Worm (Caenorhabditis elegans) whole organism, dauer: ENCODE measurements around the gene srw-13.
"Not testable (repeated sequence)": the region's sequence is repeated elsewhere in the genome, so short reads cannot be mapped to it uniquely, and the experiment has no call there.

Experiments
- unc-62 ChIP-seq: sonication (generic microtip); optimal IDR thresholded peaks from 2 replicates; lab custom pipeline; 2017; ENCODE audit warnings: missing biosample characterization, missing genetic modification reagents, missing genetic modification characterization

srw-13 gene

DNA sequence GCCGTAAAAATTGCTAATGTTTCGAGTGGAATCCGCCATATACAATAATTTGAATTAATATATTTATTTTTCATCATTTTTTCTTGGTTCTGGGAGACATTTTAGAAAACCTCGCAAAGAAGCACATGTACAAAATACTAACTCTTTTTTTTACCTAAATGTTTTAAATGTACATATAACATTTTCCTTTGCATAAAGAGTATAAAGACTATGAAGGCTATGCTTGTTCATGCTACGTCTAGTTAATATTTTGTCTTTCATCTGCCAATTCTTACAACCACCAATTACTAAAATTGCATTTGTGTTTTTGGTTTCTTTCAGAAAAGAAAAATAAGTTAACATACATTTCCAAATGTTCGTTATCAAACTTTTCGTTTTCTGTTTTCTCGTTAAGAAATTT lies 11.0 kb upstream of the srw-13 start, which contains the start of gene irld-25:
TSS of gene irld-25 (plus strand) at position 301 of the 400 bp plus-strand sequence.
- no peak for TF ChIP-seq unc-62 (GFP tag; lab: Kevin White, UChicago)

DNA sequence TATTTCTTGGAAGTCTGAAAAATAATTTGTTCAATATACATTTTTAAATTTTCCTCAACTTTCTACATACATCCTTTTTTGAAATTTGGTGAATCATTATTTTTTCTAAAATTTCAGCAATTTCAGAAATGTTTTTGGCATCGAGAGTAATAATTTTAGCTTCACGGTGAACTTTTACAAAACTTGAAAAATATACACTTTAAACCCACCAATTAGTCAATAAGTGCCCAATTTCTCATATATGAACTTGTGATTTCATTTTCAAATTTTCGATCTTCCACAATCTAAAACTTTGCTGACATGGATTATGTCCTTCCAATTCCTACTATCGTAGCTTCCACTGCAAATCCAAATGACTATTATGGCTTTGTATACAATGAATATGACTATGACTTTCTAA lies 8.6 kb upstream of the srw-13 start, which contains the start of gene srw-24:
TSS of gene srw-24 (plus strand) at position 301 of the 400 bp plus-strand sequence.
- no peak for TF ChIP-seq unc-62 (GFP tag; lab: Kevin White, UChicago)

DNA sequence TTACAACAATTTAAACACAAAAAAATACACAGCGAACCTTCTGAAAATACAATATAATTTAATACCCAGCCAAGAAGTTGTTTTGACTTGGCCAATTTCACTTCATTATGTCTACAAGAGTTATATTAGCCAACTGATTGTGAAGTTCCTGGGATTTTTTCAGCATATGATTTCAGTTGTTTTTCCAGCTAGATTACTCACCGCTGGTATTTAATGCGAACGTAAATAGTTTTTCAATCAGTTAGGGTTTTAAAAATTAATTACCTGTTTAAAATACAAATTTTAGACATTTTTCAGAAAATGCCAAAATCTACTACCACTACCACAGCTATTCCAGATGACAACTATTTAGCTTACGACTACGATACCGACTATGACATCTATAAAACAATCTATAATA lies 6.7 kb upstream of the srw-13 start, which contains the start of gene srw-14:
TSS of gene srw-14 (plus strand) at position 301 of the 400 bp plus-strand sequence.
- no peak for TF ChIP-seq unc-62 (GFP tag; lab: Kevin White, UChicago)

DNA sequence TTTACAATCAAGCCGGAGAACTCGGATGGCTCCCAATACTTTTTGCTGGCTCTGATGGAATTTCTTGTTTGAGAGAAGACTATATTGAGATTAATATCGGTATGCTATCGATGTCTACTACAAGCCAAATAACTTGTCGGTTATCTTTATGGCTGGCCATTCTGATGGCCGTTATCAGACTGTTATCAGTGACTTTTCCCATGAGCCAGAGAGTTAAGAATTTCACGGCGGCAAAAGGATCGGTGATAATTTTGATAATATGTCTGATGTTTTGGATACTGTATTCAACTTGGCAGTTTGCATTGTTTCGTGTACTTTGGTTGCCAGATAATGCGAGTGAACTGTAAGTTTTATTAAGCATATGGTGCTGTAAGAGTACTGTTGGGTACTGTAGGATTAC lies 6.1 kb upstream of the srw-13 start:
- no peak for TF ChIP-seq unc-62 (GFP tag; lab: Kevin White, UChicago)

DNA sequence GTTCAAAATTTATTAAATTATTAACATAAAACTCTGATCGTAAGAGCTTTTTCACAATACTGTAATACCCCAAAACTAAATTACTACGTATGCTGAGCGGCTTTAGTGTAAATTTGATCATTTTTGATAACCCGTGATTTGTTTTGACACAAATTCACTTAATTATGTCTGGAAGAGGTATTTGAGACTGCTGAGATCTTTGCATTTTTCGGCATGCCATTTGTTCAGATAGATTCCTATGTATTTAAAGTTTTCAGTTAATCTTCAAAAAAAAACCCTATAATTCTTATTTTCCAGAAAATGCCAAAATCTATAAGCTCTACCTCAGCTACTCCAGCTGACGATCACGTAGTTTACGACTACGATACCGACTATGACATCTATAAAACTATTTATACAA lies 2.1 kb upstream of the srw-13 start, which contains the start of gene srw-15:
TSS of gene srw-15 (plus strand) at position 301 of the 400 bp plus-strand sequence.
- no peak for TF ChIP-seq unc-62 (GFP tag; lab: Kevin White, UChicago)

DNA sequence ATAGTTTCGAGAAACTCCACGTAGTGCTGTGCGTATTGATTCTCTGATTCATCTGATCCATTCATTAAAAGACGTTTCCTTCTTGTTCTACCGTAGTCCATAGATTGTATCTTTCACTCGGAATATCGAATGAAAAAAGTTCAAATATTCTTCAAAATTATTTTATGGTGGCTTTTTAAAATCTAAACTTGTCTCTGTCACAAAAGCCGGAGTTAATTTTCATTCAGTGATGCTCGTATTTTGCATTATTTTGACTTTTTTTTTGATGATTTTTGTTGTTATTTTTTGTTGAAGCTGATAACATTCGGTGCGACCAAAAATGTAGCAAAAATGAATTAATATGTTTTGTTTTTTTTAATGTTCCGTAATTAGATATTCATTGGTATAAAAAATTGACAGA lies 3.4 kb downstream of the srw-13 start, which contains the start of gene nhr-164:
TSS of gene nhr-164 (minus strand) at position 101 of the 400 bp plus-strand sequence.
- no peak for TF ChIP-seq unc-62 (GFP tag; lab: Kevin White, UChicago)

DNA sequence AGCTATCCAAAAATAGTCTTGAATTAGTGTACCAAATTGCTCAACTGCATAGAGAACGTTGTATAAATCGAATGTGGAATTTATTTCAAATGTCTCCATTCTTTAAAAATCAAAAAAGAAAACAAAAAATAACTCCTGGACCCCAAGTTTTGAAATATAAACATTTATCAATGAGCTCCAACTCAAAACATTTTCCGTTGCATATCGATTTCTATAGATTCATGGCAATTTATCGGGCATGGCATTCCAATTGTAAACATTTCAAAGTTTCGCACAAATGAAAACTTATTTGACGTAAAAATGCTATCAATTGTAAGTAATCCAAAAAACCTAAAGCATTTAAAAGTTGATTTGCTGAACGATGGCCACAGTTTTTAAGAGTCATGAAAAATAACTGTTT lies 6.3 kb downstream of the srw-13 start, which contains the start of gene srw-12:
TSS of gene srw-12 (minus strand) at position 101 of the 400 bp plus-strand sequence.
- no peak for TF ChIP-seq unc-62 (GFP tag; lab: Kevin White, UChicago)

DNA sequence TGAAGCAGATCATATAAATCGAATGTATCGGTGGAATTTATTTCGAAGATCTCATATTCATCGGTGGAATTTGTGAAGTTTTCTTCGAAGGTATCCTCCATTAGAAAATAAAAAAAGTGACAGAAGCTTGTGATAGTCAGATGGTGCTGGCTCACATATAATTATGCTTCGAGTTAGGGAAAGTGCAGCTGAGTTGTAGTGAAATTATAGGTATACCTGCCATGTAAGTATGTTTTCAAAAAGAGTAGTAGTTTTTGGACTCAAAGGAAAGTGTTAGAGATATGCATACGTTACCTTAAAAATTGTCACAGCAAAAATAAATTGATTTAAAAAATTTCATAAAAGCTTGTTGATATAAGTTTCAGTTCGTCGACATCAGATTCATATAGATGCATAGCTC lies 7.9 kb downstream of the srw-13 start, which contains the start of gene srw-11:
TSS of gene srw-11 (minus strand) at position 101 of the 400 bp plus-strand sequence.
- no peak for TF ChIP-seq unc-62 (GFP tag; lab: Kevin White, UChicago)

DNA sequence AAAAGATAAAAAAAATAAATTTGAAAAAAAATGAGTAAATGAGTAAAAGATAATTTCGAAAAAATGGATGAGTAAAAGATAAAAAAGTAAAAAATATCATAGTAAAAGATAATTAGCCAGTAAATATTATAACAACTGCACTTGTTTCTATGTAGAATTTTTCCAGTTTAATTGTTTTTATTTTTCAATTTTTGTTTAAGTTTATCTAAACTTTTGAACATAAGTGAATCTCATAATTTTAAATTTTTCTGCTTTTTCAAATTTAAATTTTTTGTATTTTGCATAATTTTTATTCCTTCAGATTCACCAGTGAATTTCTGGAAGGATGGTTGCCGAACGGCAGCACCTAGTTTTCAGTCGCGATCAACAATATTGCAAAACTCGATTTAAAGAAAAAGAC lies 9.0 kb downstream of the srw-13 start, which contains the start of gene chil-12:
TSS of gene chil-12 (plus strand) at position 301 of the 400 bp plus-strand sequence.
- TF ChIP-seq unc-62 (GFP tag; lab: Kevin White, UChicago): no peak

DNA sequence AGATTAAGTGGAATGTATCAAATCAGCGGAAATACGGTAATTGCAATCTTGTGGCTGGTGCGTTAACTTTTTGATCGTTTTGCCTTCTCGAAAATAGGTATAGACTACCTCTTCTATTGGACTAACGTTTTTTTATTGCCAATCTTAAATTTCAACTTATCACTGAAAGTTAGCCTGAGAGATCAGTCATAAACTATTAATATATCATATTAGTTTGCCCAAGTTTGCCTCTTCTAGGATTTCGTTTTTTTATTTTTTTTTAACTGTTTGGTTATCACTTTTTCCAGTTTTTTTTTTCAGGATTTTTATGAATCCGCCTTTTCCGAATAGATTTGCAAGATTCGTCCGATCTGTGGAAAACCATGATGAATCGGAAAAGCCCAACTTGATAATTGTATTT lies 12.2 kb downstream of the srw-13 start, which contains the start of gene kin-30:
TSS of gene kin-30 (plus strand) at position 301 of the 400 bp plus-strand sequence.
- no peak for TF ChIP-seq unc-62 (GFP tag; lab: Kevin White, UChicago)

DNA sequence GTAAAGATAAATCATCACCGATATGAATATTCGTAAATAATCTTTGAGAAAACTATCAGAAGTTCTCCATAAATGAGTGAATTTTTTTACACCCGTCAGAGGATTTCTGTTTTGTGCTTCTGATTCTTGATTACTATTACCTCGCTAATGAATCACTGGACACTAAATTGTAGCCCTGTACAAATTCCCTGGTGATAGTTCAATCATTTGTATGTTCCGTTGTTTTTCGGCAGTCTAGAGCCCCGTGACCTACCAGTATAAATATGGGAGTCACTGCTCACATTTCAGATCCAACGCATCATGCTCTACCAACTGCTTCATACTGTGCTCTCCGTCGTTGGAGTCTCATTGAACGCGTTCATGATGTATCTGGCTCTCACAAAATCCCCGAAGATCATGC lies 18.0 kb downstream of the srw-13 start, which contains the start of gene srd-28:
TSS of gene srd-28 (plus strand) at position 301 of the 400 bp plus-strand sequence.
- not testable (repeated sequence) for TF ChIP-seq unc-62 (GFP tag; lab: Kevin White, UChicago)

DNA sequence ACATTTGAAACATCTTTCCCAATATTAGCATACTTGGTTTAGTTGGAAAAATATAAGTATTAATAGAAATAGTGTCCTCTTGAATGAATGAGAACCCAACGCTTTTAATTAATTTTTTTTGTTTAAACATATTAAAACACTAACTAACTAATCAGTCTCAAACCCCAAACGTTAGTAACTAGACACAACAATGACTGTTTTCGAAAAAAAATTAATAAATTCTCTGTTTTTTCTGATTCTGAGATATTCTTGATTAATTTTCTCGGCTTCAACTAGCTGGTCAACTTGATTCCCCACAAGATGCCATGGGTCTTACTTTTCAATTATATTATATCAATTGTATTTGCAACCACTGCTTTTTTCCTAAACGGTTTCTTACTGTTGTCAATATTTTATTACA lies 19.8 kb downstream of the srw-13 start, which contains the start of gene srbc-76:
TSS of gene srbc-76 (plus strand) at position 301 of the 400 bp plus-strand sequence.
- no peak for TF ChIP-seq unc-62 (GFP tag; lab: Kevin White, UChicago)

DNA sequence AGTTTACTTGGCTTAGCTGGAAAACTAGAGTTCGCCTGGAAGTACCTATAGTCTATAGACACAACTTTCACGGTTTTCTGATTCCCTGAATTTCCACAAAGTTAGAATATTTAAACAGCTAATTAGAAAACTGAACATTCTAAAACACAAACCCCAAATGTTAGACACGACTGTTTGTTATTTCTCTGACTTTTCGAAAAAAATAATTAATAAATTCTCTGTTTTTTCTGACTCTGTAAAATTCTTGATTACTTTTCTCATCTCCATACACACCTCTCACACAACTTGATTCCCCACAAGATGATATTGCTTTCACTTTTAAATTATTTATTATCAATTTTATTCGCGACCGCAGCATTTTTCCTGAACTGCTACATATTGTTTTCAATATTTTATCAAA lies 21.2 kb downstream of the srw-13 start, which contains the start of gene srbc-75:
TSS of gene srbc-75 (plus strand) at position 301 of the 400 bp plus-strand sequence.
- TF ChIP-seq unc-62 (GFP tag; lab: Kevin White, UChicago): no peak

DNA sequence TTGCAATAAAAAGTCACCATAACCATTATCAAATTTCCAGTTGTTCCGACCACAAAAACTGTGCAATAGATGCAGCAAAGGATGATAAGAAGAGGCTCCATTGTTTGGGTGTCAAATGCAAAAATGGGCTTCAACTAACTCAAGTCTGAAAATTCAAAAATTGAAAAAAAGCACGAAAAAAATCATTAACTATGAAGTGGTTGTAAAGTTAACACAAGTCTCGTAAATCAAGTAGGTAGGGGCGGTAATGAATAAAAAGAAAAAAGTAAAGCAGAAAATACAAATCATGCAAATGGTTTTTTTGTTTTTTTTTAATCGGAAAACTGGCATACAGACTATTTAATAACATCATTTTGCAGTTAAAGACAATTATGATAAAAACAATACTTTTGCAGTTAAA lies 24.4 kb downstream of the srw-13 start, which contains the start of gene srsx-39:
TSS of gene srsx-39 (minus strand) at position 101 of the 400 bp plus-strand sequence.
- TF ChIP-seq unc-62 (GFP tag; lab: Kevin White, UChicago): not testable (repeated sequence)

DNA sequence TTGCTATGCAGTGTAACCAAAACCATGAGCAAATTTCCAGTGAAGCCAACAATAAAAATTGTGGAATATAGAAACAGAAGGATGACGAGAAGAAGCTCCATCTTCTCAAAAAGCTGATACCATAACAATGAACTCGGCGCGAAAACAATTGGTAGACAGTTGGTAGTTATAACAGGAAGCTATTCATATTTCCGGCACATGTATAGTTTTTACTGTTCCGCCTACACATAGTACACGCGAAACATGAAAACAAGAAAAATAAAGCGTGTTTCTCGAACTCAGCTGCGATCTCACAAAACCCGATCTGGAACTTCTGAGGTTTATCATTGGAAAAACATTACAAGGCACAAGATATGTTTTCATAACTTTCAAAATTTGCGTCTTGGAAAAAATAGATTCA lies 26.7 kb downstream of the srw-13 start, which contains the start of gene srsx-37:
TSS of gene srsx-37 (minus strand) at position 101 of the 400 bp plus-strand sequence.
- TF ChIP-seq unc-62 (GFP tag; lab: Kevin White, UChicago): no peak

DNA sequence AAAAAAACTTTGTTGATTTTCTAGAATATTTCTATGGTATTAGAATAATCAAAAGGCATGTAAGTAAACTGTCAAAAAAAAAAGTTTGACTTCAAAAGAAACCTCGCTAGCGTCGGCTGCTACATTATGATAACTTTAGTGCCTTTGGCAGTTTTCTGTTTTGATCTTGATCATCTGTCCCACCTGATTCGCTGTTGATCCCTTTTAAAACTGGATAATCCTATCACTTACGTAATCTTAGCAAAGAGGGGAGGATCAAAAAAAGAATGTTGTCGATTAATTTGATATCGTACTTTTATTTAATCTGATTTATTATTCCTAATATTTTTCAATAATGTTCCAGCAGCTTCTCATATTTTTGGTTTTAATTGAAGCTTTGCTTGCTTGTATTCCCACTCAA lies 27.6 kb downstream of the srw-13 start, which contains the start of gene M01B2.8:
TSS of gene M01B2.8 (plus strand) at position 301 of the 400 bp plus-strand sequence.
- TF ChIP-seq unc-62 (GFP tag; lab: Kevin White, UChicago): no peak
